Worm (Caenorhabditis elegans): ENCODE measurements around the gene nuaf-1.

DNA sequence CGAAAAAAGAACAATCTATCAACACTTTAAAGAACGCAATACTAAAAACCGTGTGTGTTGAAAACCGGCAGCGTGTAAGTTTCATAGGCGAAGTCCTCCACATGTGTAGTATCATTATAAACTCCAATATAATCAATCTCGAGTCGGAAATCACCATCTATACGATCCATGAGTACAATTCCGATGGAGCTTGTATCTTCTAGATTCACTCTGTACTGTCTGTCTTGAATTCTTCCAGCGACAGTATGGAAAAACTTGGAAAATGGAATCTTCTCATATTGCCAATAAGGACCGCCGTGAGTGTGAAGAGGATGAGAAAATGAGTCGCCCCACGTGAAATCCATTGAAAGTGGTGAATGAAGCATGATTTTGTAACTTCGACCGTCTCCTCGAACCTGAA is 1.5 kb downstream of the nuaf-1 start:
- TF ChIP-seq dao-5 (tag; optimal IDR thresholded peaks at IDR 0.05) = no peak
- TF ChIP-seq him-1 (tag; optimal IDR thresholded peaks at IDR 0.05) = no peak
